Fruit fly (Drosophila melanogaster): ENCODE results near the gene CG13893.
A peak's percentile ranks its signal among the peaks of the same experiment; 100 is the strongest.

CG13893 gene

dm6 chr3L:619427-620308, 15.9 kb upstream of the CG13893 start (continued):
- TF ChIP-seq Sox15 (GFP tag; optimal IDR thresholded peaks at IDR 0.05) (peak; percentile 76), CG3919 (GFP tag; optimal IDR thresholded peaks at IDR 0.05) (peak; percentile 90), CG11902 (GFP tag; optimal IDR thresholded peaks at IDR 0.05) (peak; percentile 66), CG34406 (GFP tag; optimal IDR thresholded peaks at IDR 0.05) (peak; percentile 86), CG11762 (GFP tag; optimal IDR thresholded peaks at IDR 0.05; ENCODE audit: insufficient read depth) (peak; percentile 73), CG11294 (GFP tag; IDR thresholded peaks at IDR 0.05) (no peak), fd85E (GFP tag; optimal IDR thresholded peaks at IDR 0.05) (no peak), ss (GFP tag; optimal IDR thresholded peaks at IDR 0.05) (peak; percentile 74 to 76), lz (GFP tag; optimal IDR thresholded peaks at IDR 0.05) (peak; percentile 92), Lpt (GFP tag; optimal IDR thresholded peaks at IDR 0.05) (peak; percentile 46), CG6163 (GFP tag; IDR thresholded peaks at IDR 0.05) (peak; percentile 76), Ets21C (GFP tag; optimal IDR thresholded peaks at IDR 0.05) (peak; percentile 84), CG7368 (GFP tag; optimal IDR thresholded peaks at IDR 0.05) (peak; percentile 68), CG10631 (GFP tag; optimal IDR thresholded peaks at IDR 0.05) (peak; percentile 87), Hr39 (GFP tag; optimal IDR thresholded peaks at IDR 0.05) (peak; percentile 90), spab (GFP tag; optimal IDR thresholded peaks at IDR 0.05) (peak; percentile 82), CG4318 (GFP tag; optimal IDR thresholded peaks at IDR 0.05) (peak; percentile 54), cyc (GFP tag; optimal IDR thresholded peaks at IDR 0.05) (peak; percentile 89), CG15336 (GFP tag; IDR thresholded peaks at IDR 0.05) (peak; percentile 68), Eip75B (GFP tag; optimal IDR thresholded peaks at IDR 0.05) (peak; percentile 88), Hr4 (GFP tag; optimal IDR thresholded peaks at IDR 0.05) (peak; percentile 13), Met (GFP tag; optimal IDR thresholded peaks at IDR 0.05) (peak; percentile 94), CG8319 (GFP tag; optimal IDR thresholded peaks at IDR 0.05) (peak; percentile 43), CG8119 (GFP tag; IDR thresholded peaks at IDR 0.05) (peak; percentile 77)

dm6 chr3L:618347-619272, 14.8 kb upstream of the CG13893 start:
- TF ChIP-seq CG11762 (GFP tag; optimal IDR thresholded peaks at IDR 0.05; ENCODE audit: insufficient read depth): peak; percentile 74
- TF ChIP-seq achi (GFP tag; optimal IDR thresholded peaks at IDR 0.05): peak; percentile 85
- 0 out of 2 replicates have a peak, but pooled peaks have one; percentile 20 for TF ChIP-seq Gug (GFP tag; IDR thresholded peaks at IDR 0.05)
- TF ChIP-seq Met (GFP tag; optimal IDR thresholded peaks at IDR 0.05): peak; percentile 95
- TF ChIP-seq CG9139 (GFP tag; optimal IDR thresholded peaks at IDR 0.05): peak; percentile 60
- peak; percentile 86 for TF ChIP-seq CG3919 (GFP tag; optimal IDR thresholded peaks at IDR 0.05)
- peak; percentile 75 for TF ChIP-seq CG34406 (GFP tag; optimal IDR thresholded peaks at IDR 0.05)
- peak; percentile 64 for TF ChIP-seq Hr4 (GFP tag; optimal IDR thresholded peaks at IDR 0.05)
- peak; percentile 93 for TF ChIP-seq cyc (GFP tag; optimal IDR thresholded peaks at IDR 0.05)
- TF ChIP-seq CG15336 (GFP tag; IDR thresholded peaks at IDR 0.05): peak; percentile 53
- TF ChIP-seq CG11902 (GFP tag; optimal IDR thresholded peaks at IDR 0.05): peak; percentile 64
- peak; percentile 47 for TF ChIP-seq Lpt (GFP tag; optimal IDR thresholded peaks at IDR 0.05)
- TF ChIP-seq Smox (GFP tag; optimal IDR thresholded peaks at IDR 0.05): peak; percentile 92
- TF ChIP-seq CG11294 (GFP tag; IDR thresholded peaks at IDR 0.05): no peak
- TF ChIP-seq ss (GFP tag; optimal IDR thresholded peaks at IDR 0.05): peak; percentile 66 to 86
- peak; percentile 81 for TF ChIP-seq Ets96B (tag; optimal IDR thresholded peaks at IDR 0.05)
- peak; percentile 98 for TF ChIP-seq svp (GFP tag)
- TF ChIP-seq CG32006 (GFP tag; optimal IDR thresholded peaks at IDR 0.05): peak; percentile 87
- peak; percentile 97 for TF ChIP-seq Eip78C (GFP tag)
- TF ChIP-seq esn (GFP tag; optimal IDR thresholded peaks at IDR 0.05): peak; percentile 96
- peak; percentile 86 for TF ChIP-seq spab (GFP tag; optimal IDR thresholded peaks at IDR 0.05)
- TF ChIP-seq salr (GFP tag; optimal IDR thresholded peaks at IDR 0.05): peak; percentile 70 to 90
- peak; percentile 67 for TF ChIP-seq CG6854 (GFP tag; optimal IDR thresholded peaks at IDR 0.05)
- peak; percentile 89 for TF ChIP-seq CG6808 (GFP tag; optimal IDR thresholded peaks at IDR 0.05)
- peak; percentile 56 for TF ChIP-seq CG8319 (GFP tag; optimal IDR thresholded peaks at IDR 0.05)
- TF ChIP-seq topi (GFP tag; optimal IDR thresholded peaks at IDR 0.05): peak; percentile 94
- peak; percentile 87 for TF ChIP-seq acj6 (GFP tag; optimal IDR thresholded peaks at IDR 0.05)
- TF ChIP-seq net (GFP tag; optimal IDR thresholded peaks at IDR 0.05): peak; percentile 76
- TF ChIP-seq Sox102F (GFP tag; optimal IDR thresholded peaks at IDR 0.05): peak; percentile 90
- TF ChIP-seq OdsH (GFP tag; optimal IDR thresholded peaks at IDR 0.05): peak; percentile 82
- TF ChIP-seq CG7368 (GFP tag; optimal IDR thresholded peaks at IDR 0.05): peak; percentile 58
- peak; percentile 81 for TF ChIP-seq Blimp-1 (GFP tag; optimal IDR thresholded peaks at IDR 0.05)
- peak; percentile 91 for TF ChIP-seq CG3032 (tag; optimal IDR thresholded peaks at IDR 0.05)
- no peak for TF ChIP-seq fd85E (GFP tag; optimal IDR thresholded peaks at IDR 0.05)

Measured in whole organism, prepupa.